Fruit fly (Drosophila melanogaster) whole organism, embryonic: Measurements from ENCODE around the gene Ilp7.
A peak's percentile ranks its signal among the peaks of the same experiment; 100 is the strongest.

Experiments
- CG11695 ChIP-seq: fragments of 200-800 bp; sonication (Bioruptor generic); IDR thresholded peaks from 3 replicates; pipeline ENCODE4 v1.3.6; 2022; ENCODE audit warnings: missing biosample characterization, missing genetic modification characterization
- CG14014 ChIP-seq: fragments of 200-800 bp; sonication (Bioruptor generic); IDR thresholded peaks from 2 replicates; pipeline ENCODE4 v1.3.6; 2022; ENCODE audit warnings: missing biosample characterization, missing genetic modification characterization
- CG14050 ChIP-seq: fragments of 200-800 bp; sonication (Bioruptor generic); IDR thresholded peaks from 3 replicates; pipeline ENCODE4 v1.3.6; 2022; ENCODE audit warnings: missing biosample characterization, missing genetic modification characterization
- CG14710 ChIP-seq: fragments of 200-800 bp; sonication (Bioruptor generic); optimal IDR thresholded peaks from 3 replicates; lab custom pipeline; 2019; ENCODE audit warnings: missing biosample characterization, mild to moderate bottlenecking, missing genetic modification characterization, moderate library complexity
- CG17385 ChIP-seq: fragments of 200-800 bp; sonication (Bioruptor generic); optimal IDR thresholded peaks from 3 replicates; lab custom pipeline; 2018; ENCODE audit warnings: missing biosample characterization, mild to moderate bottlenecking, missing genetic modification characterization
- CG17829 ChIP-seq: fragments of 200-800 bp; optimal IDR thresholded peaks from 2 replicates; lab custom pipeline; 2019; ENCODE audit warnings: missing biosample characterization, mild to moderate bottlenecking, missing genetic modification characterization, moderate library complexity
- CG18011 ChIP-seq: fragments of 200-800 bp; sonication (Bioruptor generic); optimal IDR thresholded peaks from 2 replicates; lab custom pipeline; 2017; ENCODE audit warnings: missing biosample characterization, missing genetic modification characterization, mild to moderate bottlenecking, moderate library complexity, missing genotype
- CG31365 ChIP-seq: fragments of 200-800 bp; sonication (Bioruptor generic); optimal IDR thresholded peaks from 2 replicates; lab custom pipeline; 2018; ENCODE audit warnings: missing biosample characterization, mild to moderate bottlenecking, missing genetic modification characterization
- CG3163 ChIP-seq: fragments of 200-800 bp; sonication (Bioruptor generic); optimal IDR thresholded peaks from 3 replicates; lab custom pipeline; 2016; ENCODE audit warnings: missing biosample characterization, missing genetic modification characterization
- CG34422 ChIP-seq: fragments of 200-800 bp; sonication (Bioruptor generic); IDR thresholded peaks from 3 replicates; pipeline ENCODE4 v1.3.6; 2022; ENCODE audit warnings: missing biosample characterization, missing genetic modification characterization
- CG3847 ChIP-seq: fragments of 200-800 bp; sonication (Bioruptor generic); IDR thresholded peaks from 2 replicates; pipeline ENCODE4 v1.3.6; 2022; ENCODE audit warnings: missing biosample characterization, missing genetic modification characterization
- CG4404 ChIP-seq: fragments of 200-800 bp; sonication (Bioruptor generic); IDR thresholded peaks from 2 replicates; pipeline ENCODE4 v1.3.6; 2022; ENCODE audit warnings: missing biosample characterization, missing genetic modification characterization
- CG6689 ChIP-seq: fragments of 200-800 bp; sonication (Bioruptor generic); IDR thresholded peaks from 2 replicates; pipeline ENCODE4 v1.3.6; 2022; ENCODE audit warnings: missing biosample characterization, missing genetic modification characterization
- CG8089 ChIP-seq: fragments of 200-800 bp; sonication (Bioruptor generic); optimal IDR thresholded peaks from 3 replicates; lab custom pipeline; 2016; ENCODE audit warnings: missing biosample characterization, missing genetic modification characterization
- CG9876 ChIP-seq: fragments of 200-800 bp; sonication (Bioruptor generic); optimal IDR thresholded peaks from 2 replicates; lab custom pipeline; 2016; ENCODE audit warnings: missing biosample characterization, missing genetic modification characterization
- Dref ChIP-seq: fragments of 200-800 bp; sonication (Bioruptor generic); IDR thresholded peaks from 2 replicates; pipeline ENCODE4 v1.3.6; 2022; ENCODE audit warnings: missing biosample characterization, missing genetic modification characterization
- H2.0 ChIP-seq: fragments of 200-800 bp; sonication (Bioruptor generic); IDR thresholded peaks from 2 replicates; pipeline ENCODE4 v1.3.6; 2022; ENCODE audit warnings: missing biosample characterization, missing genetic modification characterization
- HLH4C ChIP-seq: fragments of 200-800 bp; sonication (Bioruptor generic); IDR thresholded peaks from 3 replicates; pipeline ENCODE4 v1.3.6; 2022; ENCODE audit warnings: missing biosample characterization, missing genetic modification characterization; ENCODE audit not compliant: partially characterized antibody
- MESR4 ChIP-seq: fragments of 200-800 bp; sonication (Bioruptor generic); optimal IDR thresholded peaks from 2 replicates; lab custom pipeline; 2018; ENCODE audit warnings: missing biosample characterization, mild to moderate bottlenecking, missing genetic modification characterization, moderate library complexity
- NC2β ChIP-seq: fragments of 200-800 bp; sonication (Bioruptor generic); optimal IDR thresholded peaks from 2 replicates; lab custom pipeline; 2016; ENCODE audit warnings: missing biosample characterization, missing genetic modification characterization
- Rx ChIP-seq: fragments of 200-800 bp; sonication (Bioruptor generic); IDR thresholded peaks from 2 replicates; pipeline ENCODE4 v1.3.6; 2022; ENCODE audit warnings: missing biosample characterization, missing genetic modification characterization
- Scr ChIP-seq: fragments of 200-800 bp; sonication (Bioruptor generic); IDR thresholded peaks from 2 replicates; pipeline ENCODE4 v1.3.6; 2022; ENCODE audit warnings: missing biosample characterization, missing genetic modification characterization; ENCODE audit not compliant: partially characterized antibody
- Sin3A ChIP-seq: fragments of >200 bp; optimal IDR thresholded peaks from 2 replicates; lab custom pipeline; 2018
- Sry-δ ChIP-seq: fragments of 200-800 bp; sonication (Bioruptor generic); optimal IDR thresholded peaks from 2 replicates; lab custom pipeline; 2016; ENCODE audit warnings: missing biosample characterization, missing genetic modification characterization
- YL-1 ChIP-seq: fragments of 200-800 bp; sonication (Bioruptor generic); optimal IDR thresholded peaks from 3 replicates; lab custom pipeline; 2017; ENCODE audit warnings: missing biosample characterization, mild to moderate bottlenecking, missing genetic modification characterization
- bbx ChIP-seq: fragments of 200-800 bp; sonication (Bioruptor generic); IDR thresholded peaks from 2 replicates; pipeline ENCODE4 v1.3.6; 2022; ENCODE audit warnings: missing biosample characterization, missing genetic modification characterization; ENCODE audit not compliant: partially characterized antibody
- chinmo ChIP-seq: fragments of 200-800 bp; sonication (Bioruptor generic); IDR thresholded peaks from 4 replicates; pipeline ENCODE4 v1.3.6; 2022; ENCODE audit warnings: missing biosample characterization, missing genetic modification characterization; ENCODE audit not compliant: partially characterized antibody
- crc ChIP-seq: fragments of 200-800 bp; sonication (Bioruptor generic); optimal IDR thresholded peaks from 2 replicates; lab custom pipeline; 2016; ENCODE audit warnings: missing biosample characterization, missing genetic modification characterization
- exex ChIP-seq: fragments of 200-800 bp; sonication (Bioruptor generic); optimal IDR thresholded peaks from 4 replicates; lab custom pipeline; 2018; ENCODE audit warnings: missing biosample characterization, mild to moderate bottlenecking, missing genetic modification characterization, moderate library complexity
- eyg ChIP-seq: fragments of 200-800 bp; sonication (Bioruptor generic); optimal IDR thresholded peaks from 3 replicates; lab custom pipeline; 2016; ENCODE audit warnings: missing biosample characterization, missing genetic modification characterization
- fd102C ChIP-seq: fragments of 200-800 bp; sonication (Bioruptor generic); optimal IDR thresholded peaks from 2 replicates; lab custom pipeline; 2018; ENCODE audit warnings: missing biosample characterization, mild to moderate bottlenecking, missing genetic modification characterization, moderate library complexity
- jigr1 ChIP-seq: fragments of 200-800 bp; sonication (Bioruptor generic); IDR thresholded peaks from 3 replicates; pipeline ENCODE4 v1.3.6; 2022; ENCODE audit warnings: missing biosample characterization, missing genetic modification characterization
- ken ChIP-seq: fragments of 200-800 bp; sonication (Bioruptor generic); IDR thresholded peaks from 3 replicates; pipeline ENCODE4 v1.3.6; 2022; ENCODE audit warnings: missing biosample characterization, missing genetic modification characterization
- knrl ChIP-seq: fragments of 200-800 bp; sonication (Bioruptor generic); IDR thresholded peaks from 3 replicates; pipeline ENCODE4 v1.3.6; 2022; ENCODE audit warnings: missing biosample characterization, missing genetic modification characterization; ENCODE audit not compliant: partially characterized antibody
- lbe ChIP-seq: fragments of 200-800 bp; sonication (Bioruptor generic); optimal IDR thresholded peaks from 2 replicates; lab custom pipeline; 2016; ENCODE audit warnings: missing biosample characterization, mild to moderate bottlenecking, missing genetic modification characterization
- lilli ChIP-seq: fragments of 200-800 bp; sonication (Bioruptor generic); optimal IDR thresholded peaks from 3 replicates; lab custom pipeline; 2016; ENCODE audit warnings: missing biosample characterization, missing genetic modification characterization
- nau ChIP-seq: fragments of 200-800 bp; sonication (Bioruptor generic); optimal IDR thresholded peaks from 3 replicates; lab custom pipeline; 2017; ENCODE audit warnings: missing biosample characterization, mild to moderate bottlenecking, missing genetic modification characterization, missing genetic modification reagents
- odd ChIP-seq: fragments of 200-800 bp; sonication (Bioruptor generic); optimal IDR thresholded peaks from 2 replicates; lab custom pipeline; 2017; ENCODE audit warnings: missing biosample characterization, mild to moderate bottlenecking, missing genetic modification characterization
- pnt ChIP-seq: fragments of 200-800 bp; sonication (Bioruptor generic); optimal IDR thresholded peaks from 3 replicates; lab custom pipeline; 2016; ENCODE audit warnings: missing biosample characterization, missing genetic modification characterization
- row ChIP-seq: fragments of 200-800 bp; sonication (Bioruptor generic); IDR thresholded peaks from 3 replicates; pipeline ENCODE4 v1.3.6; 2022; ENCODE audit warnings: missing biosample characterization, missing genetic modification characterization
- run ChIP-seq: fragments of 200-800 bp; sonication (Bioruptor generic); optimal IDR thresholded peaks from 3 replicates; lab custom pipeline; 2018; ENCODE audit warnings: missing biosample characterization, mild to moderate bottlenecking, missing genetic modification characterization
- tll ChIP-seq, 2 experiments: fragments of 200-800 bp in 1 of 2; fragments of >200 bp in 1 of 2; sonication (Bioruptor generic) in 1 of 2; optimal IDR thresholded peaks; 2 replicates each; lab custom pipeline; 2017 to 2019; ENCODE audit warnings: missing biosample characterization in 2 of 2, missing genetic modification characterization in 2 of 2, mild to moderate bottlenecking in 1 of 2, moderate library complexity in 1 of 2
- toy ChIP-seq: fragments of 200-800 bp; sonication (Bioruptor generic); IDR thresholded peaks from 2 replicates; pipeline ENCODE4 v1.3.6; 2022; ENCODE audit warnings: missing biosample characterization, missing genetic modification characterization
- trem ChIP-seq: fragments of 200-800 bp; optimal IDR thresholded peaks from 3 replicates; lab custom pipeline; 2019; ENCODE audit warnings: missing biosample characterization, mild to moderate bottlenecking, missing genetic modification characterization, moderate library complexity

Ilp7 gene

DNA sequence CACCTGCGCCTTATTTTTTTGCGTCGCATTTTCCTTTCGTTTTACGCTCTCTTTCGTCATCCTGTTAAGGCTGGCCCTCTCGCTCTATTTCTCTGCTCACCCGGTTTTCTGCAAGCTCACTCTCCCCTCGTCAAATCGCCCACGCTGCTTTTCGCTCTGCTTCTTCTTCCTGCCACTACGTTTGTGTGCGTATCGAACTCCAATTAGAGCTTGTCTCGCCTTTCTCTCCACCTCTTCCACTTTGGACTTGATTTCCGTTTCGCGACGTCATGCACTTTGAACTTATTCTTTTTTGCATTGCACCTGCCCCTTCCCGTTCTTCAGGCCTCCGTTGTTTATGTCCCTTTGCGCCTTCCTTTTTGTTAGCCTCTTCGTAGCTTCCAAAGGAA is 18.1 kb downstream of the Ilp7 start (continued):
- TF ChIP-seq Rx (GFP tag; lab: Robert Waterston, UW) (no peak), Scr (no peak), Dref (no peak), lbe (GFP tag; lab: Kevin White, UChicago) (no peak), CG18011 (no peak), toy (GFP tag; lab: Robert Waterston, UW) (no peak), Sin3A (lab: Kevin White, UChicago) (no peak), HLH4C (GFP tag; lab: Robert Waterston, UW) (no peak), CG17829 (tag; lab: Kevin White, UChicago) (no peak), CG34422 (GFP tag; lab: Robert Waterston, UW) (no peak), CG6689 (no peak), knrl (GFP tag; lab: Robert Waterston, UW) (no peak), CG14014 (no peak), CG4404 (GFP tag; lab: Robert Waterston, UW) (no peak), fd102C (no peak), pnt (GFP tag; lab: Kevin White, UChicago) (no peak), trem (tag; lab: Kevin White, UChicago) (no peak), row (GFP tag; lab: Robert Waterston, UW) (no peak), ken (no peak), CG14050 (GFP tag; lab: Robert Waterston, UW) (no peak), CG11695 (GFP tag; lab: Robert Waterston, UW) (no peak), H2.0 (no peak), chinmo (GFP tag; lab: Robert Waterston, UW) (0 out of 4 replicates have a peak, but pooled peaks have one; percentile 43), CG3163 (GFP tag; lab: Kevin White, UChicago) (peak; percentile 71), exex (tag; lab: Kevin White, UChicago) (no peak), CG17385 (GFP tag; lab: Kevin White, UChicago) (peak; percentile 57), CG14710 (no peak), odd (GFP tag; lab: Kevin White, UChicago) (no peak), YL-1 (no peak), CG31365 (tag; lab: Kevin White, UChicago) (no peak), lilli (no peak), nau (GFP tag; lab: Kevin White, UChicago) (no peak), tll (GFP tag; optimal IDR thresholded peaks at IDR 0.05; lab: Kevin White, UChicago) (no peak), bbx (GFP tag; lab: Robert Waterston, UW) (no peak), eyg (GFP tag; lab: Kevin White, UChicago) (no peak), MESR4 (GFP tag; lab: Kevin White, UChicago) (no peak), CG8089 (no peak), NC2β (no peak), crc (no peak), Sry-δ (no peak), CG3847 (GFP tag; lab: Robert Waterston, UW) (no peak), run (tag; lab: Kevin White, UChicago) (no peak), jigr1 (GFP tag; lab: Robert Waterston, UW) (no peak), CG9876 (GFP tag; lab: Kevin White, UChicago) (no peak)
- TF ChIP-seq, all 482 proteins: peak for 8
